Fruit fly (Drosophila melanogaster): ENCODE results near the gene CG42371.
A peak's percentile ranks its signal among the peaks of the same experiment; 100 is the strongest.

Gene CG42371

DNA sequence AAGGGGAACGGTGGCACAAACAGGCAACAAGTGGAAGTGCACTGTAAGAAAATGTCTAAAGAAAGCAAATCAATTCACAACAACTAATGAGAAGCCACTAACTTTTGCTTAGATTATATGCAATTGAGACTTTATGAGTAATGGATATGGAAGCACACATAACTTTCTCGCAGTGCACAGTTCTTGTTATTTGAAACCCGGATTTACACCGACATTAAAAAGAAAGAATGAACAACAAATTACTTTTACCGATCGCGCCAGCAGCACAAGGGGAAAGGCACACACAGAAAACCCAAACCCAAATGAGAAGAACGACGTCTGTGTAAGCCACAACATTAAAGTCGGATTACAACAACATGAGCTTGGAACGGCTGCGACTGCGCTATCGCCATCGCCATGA lies 27.9 kb downstream of the CG42371 start (continued):
- TF ChIP-seq CG1233 (GFP tag; optimal IDR thresholded peaks at IDR 0.05) (peak; percentile 50), aop (GFP tag; IDR thresholded peaks at IDR 0.05) (peak; percentile 53; the same call in 1 of the 2 replicates), Atf3 (GFP tag; optimal IDR thresholded peaks at IDR 0.05) (peak; percentile 60), sens-2 (GFP tag; IDR thresholded peaks at IDR 0.05) (peak; percentile 70), CG2712 (tag; optimal IDR thresholded peaks at IDR 0.05) (peak; percentile 90), Blimp-1 (GFP tag; optimal IDR thresholded peaks at IDR 0.05) (peak; percentile 87), Dll (GFP tag; IDR thresholded peaks at IDR 0.05; ENCODE audit: partially characterized antibody) (no peak), HLH4C (GFP tag; IDR thresholded peaks at IDR 0.05; ENCODE audit: partially characterized antibody) (no peak), CG16815 (GFP tag; optimal IDR thresholded peaks at IDR 0.05) (peak; percentile 72), Scr (GFP tag; IDR thresholded peaks at IDR 0.05; ENCODE audit: partially characterized antibody) (no peak), bigmax (GFP tag; optimal IDR thresholded peaks at IDR 0.05) (no peak), ara (GFP tag; IDR thresholded peaks at IDR 0.05) (peak; percentile 83), CG11560 (tag; IDR thresholded peaks at IDR 0.05) (no peak), Oaz (GFP tag; IDR thresholded peaks at IDR 0.05) (no peak), CG14050 (GFP tag; IDR thresholded peaks at IDR 0.05) (peak; percentile 21; the same call in 1 of the 3 replicates), CG7987 (GFP tag; optimal IDR thresholded peaks at IDR 0.05) (no peak), CG11247 (GFP tag; IDR thresholded peaks at IDR 0.05) (no peak), CG7839 (tag; optimal IDR thresholded peaks at IDR 0.05) (peak; percentile 71), CG2116 (GFP tag; optimal IDR thresholded peaks at IDR 0.05) (peak; percentile 21), insv (GFP tag; optimal IDR thresholded peaks at IDR 0.05) (no peak), CG8359 (GFP tag; optimal IDR thresholded peaks at IDR 0.05; ENCODE audit: borderline replicate concordance) (peak; percentile 60), unc-4 (GFP tag; IDR thresholded peaks at IDR 0.05; ENCODE audit: partially characterized antibody) (no peak), CG8944 (GFP tag; optimal IDR thresholded peaks at IDR 0.05) (peak; percentile 77), stc (GFP tag; IDR thresholded peaks at IDR 0.05) (no peak), CG12155 (GFP tag; optimal IDR thresholded peaks at IDR 0.05) (peak; percentile 18), CG10366 (GFP tag; IDR thresholded peaks at IDR 0.05) (peak; percentile 37; the same call in 1 of the 2 replicates), Doc3 (GFP tag; IDR thresholded peaks at IDR 0.05; ENCODE audit: partially characterized antibody) (no peak), Dad (GFP tag; optimal IDR thresholded peaks at IDR 0.05) (peak; percentile 39), Poxn (GFP tag; IDR thresholded peaks at IDR 0.05) (no peak), mam (GFP tag; optimal IDR thresholded peaks at IDR 0.05) (no peak), CG12236 (GFP tag; optimal IDR thresholded peaks at IDR 0.05) (peak; percentile 45), tin (GFP tag; optimal IDR thresholded peaks at IDR 0.05) (peak; percentile 84), CG31224 (GFP tag; IDR thresholded peaks at IDR 0.05) (no peak), C15 (GFP tag; IDR thresholded peaks at IDR 0.05) (no peak), Hr51 (GFP tag; optimal IDR thresholded peaks at IDR 0.05) (peak in 1 of 2 experiments; percentile 27), peb (GFP tag; IDR thresholded peaks at IDR 0.05) (peak; percentile 42; the same call in 1 of the 2 replicates), CG15011 (GFP tag; optimal IDR thresholded peaks at IDR 0.05) (peak; percentile 25), CG15269 (tag; optimal IDR thresholded peaks at IDR 0.05) (no peak), gt (GFP tag; IDR thresholded peaks at IDR 0.05) (peak; percentile 57; the same call in 1 of the 2 replicates), Atf-2 (GFP tag; optimal IDR thresholded peaks at IDR 0.05) (peak; percentile 70), CG9876 (GFP tag; optimal IDR thresholded peaks at IDR 0.05) (peak; percentile 54), pita (GFP tag; optimal IDR thresholded peaks at IDR 0.05) (no peak), CG17802 (tag; optimal IDR thresholded peaks at IDR 0.05) (peak; percentile 58), CG2875 (GFP tag; optimal IDR thresholded peaks at IDR 0.05) (peak; percentile 64), CG11456 (GFP tag; IDR thresholded peaks at IDR 0.05) (no peak), twi (tag; optimal IDR thresholded peaks at IDR 0.05) (peak; percentile 70), gro (GFP tag; optimal IDR thresholded peaks at IDR 0.05) (no peak), fd3F (GFP tag; optimal IDR thresholded peaks at IDR 0.05) (no peak), CG31441 (GFP tag; IDR thresholded peaks at IDR 0.05) (peak; percentile 67), slbo (GFP tag; IDR thresholded peaks at IDR 0.05) (no peak), gsb-n (tag; optimal IDR thresholded peaks at IDR 0.05) (peak; percentile 83)

All from whole organism, embryonic.